Worm (Caenorhabditis elegans) whole organism, L4 larva: Measurements from ENCODE around the gene K08B12.1.
A peak's percentile ranks its signal among the peaks of the same experiment; 100 is the strongest.

ENCODE experiments used
- T20F7.1 ChIP-seq: fragments of 200-800 bp; sonication (Bioruptor generic); optimal IDR thresholded peaks from 2 replicates; lab custom pipeline; 2018; ENCODE audit warnings: mild to moderate bottlenecking, missing genetic modification characterization, missing compliant biosample characterization
- Y105C5A.15 ChIP-seq: fragments of 200-800 bp; sonication (Bioruptor generic); IDR thresholded peaks from 2 replicates; pipeline ENCODE4 v1.3.6; 2022; ENCODE audit warnings: missing genetic modification characterization, missing compliant biosample characterization
- aly-2 ChIP-seq: sonication (generic microtip); optimal IDR thresholded peaks from 2 replicates; lab custom pipeline; 2018; ENCODE audit warnings: missing biosample characterization, missing genetic modification characterization
- ama-1 ChIP-seq: fragments of 150-350 bp; optimal IDR thresholded peaks from 2 replicates; lab custom pipeline; 2014; ENCODE audit warnings: inconsistent platforms, mixed read lengths
- attf-4 ChIP-seq: sonication (generic microtip); optimal IDR thresholded peaks from 3 replicates; lab custom pipeline; 2017; ENCODE audit warnings: missing biosample characterization, missing genetic modification characterization
- ceh-28 ChIP-seq: fragments of 150-350 bp; optimal IDR thresholded peaks from 2 replicates; lab custom pipeline; 2014; ENCODE audit warnings: missing biosample characterization, missing genetic modification reagents, missing genetic modification characterization
- ceh-32 ChIP-seq: sonication (generic microtip); optimal IDR thresholded peaks from 2 replicates; lab custom pipeline; 2016; ENCODE audit warnings: mild to moderate bottlenecking, missing genetic modification characterization, missing compliant biosample characterization; ENCODE audit not compliant: poor library complexity
- ceh-62 ChIP-seq: sonication (generic microtip); optimal IDR thresholded peaks from 2 replicates; lab custom pipeline; 2017; ENCODE audit warnings: missing biosample characterization, missing genetic modification characterization
- ceh-82 ChIP-seq: sonication (generic microtip); optimal IDR thresholded peaks from 2 replicates; lab custom pipeline; 2017; ENCODE audit warnings: missing biosample characterization, missing genetic modification characterization
- ctbp-1 ChIP-seq: fragments of 200-800 bp; sonication (Bioruptor generic); IDR thresholded peaks from 2 replicates; pipeline ENCODE4 v1.3.6; 2022; ENCODE audit warnings: missing genetic modification reagents, missing genetic modification characterization, missing compliant biosample characterization
- daf-16 ChIP-seq, 3 experiments: sonication (generic microtip); optimal IDR thresholded peaks; 2 replicates each; lab custom pipeline; 2016 to 2017; ENCODE audit warnings: missing genetic modification characterization in 3 of 3, missing genetic modification reagents in 3 of 3, mild to moderate bottlenecking in 2 of 3, missing compliant biosample characterization in 2 of 3, missing biosample characterization in 1 of 3, moderate library complexity in 1 of 3
- daf-19 ChIP-seq: fragments of 200-800 bp; sonication (Bioruptor generic); conservative IDR thresholded peaks from 2 replicates; pipeline ENCODE4 v1.3.6; 2022; ENCODE audit warnings: missing genetic modification characterization, missing compliant biosample characterization
- dmd-6 ChIP-seq: fragments of 200-800 bp; sonication (Bioruptor generic); IDR thresholded peaks from 2 replicates; pipeline ENCODE4 v1.3.6; 2022; ENCODE audit warnings: missing genetic modification reagents, missing genetic modification characterization, missing compliant biosample characterization
- dmd-9 ChIP-seq: fragments of 200-800 bp; sonication (Bioruptor generic); IDR thresholded peaks from 2 replicates; pipeline ENCODE4 v1.3.6; 2022; ENCODE audit warnings: missing genetic modification reagents, missing genetic modification characterization, missing compliant biosample characterization
- dpl-1 ChIP-seq: fragments of 150-350 bp; optimal IDR thresholded peaks from 2 replicates; lab custom pipeline; 2014; ENCODE audit warnings: missing biosample characterization, missing genetic modification reagents, missing genetic modification characterization
- dve-1 ChIP-seq: sonication (generic microtip); optimal IDR thresholded peaks from 2 replicates; lab custom pipeline; 2017; ENCODE audit warnings: antibody characterized with exemption, mild to moderate bottlenecking, missing genetic modification characterization, missing compliant biosample characterization; ENCODE audit not compliant: insufficient read depth
- egl-27 ChIP-seq: sonication (generic microtip); optimal IDR thresholded peaks from 3 replicates; lab custom pipeline; 2017; ENCODE audit warnings: missing biosample characterization, missing genetic modification reagents, missing genetic modification characterization
- fkh-10 ChIP-seq: fragments of 150-350 bp; optimal IDR thresholded peaks from 2 replicates; lab custom pipeline; 2014; ENCODE audit warnings: missing biosample characterization, missing genetic modification reagents, missing genetic modification characterization
- fos-1 ChIP-seq: fragments of 150-350 bp; optimal IDR thresholded peaks from 2 replicates; lab custom pipeline; 2014; ENCODE audit warnings: missing biosample characterization, missing genetic modification characterization
- hlh-11 ChIP-seq: fragments of 200-800 bp; sonication (Bioruptor generic); optimal IDR thresholded peaks from 2 replicates; lab custom pipeline; 2018; ENCODE audit warnings: mild to moderate bottlenecking, missing genetic modification characterization, missing compliant biosample characterization
- hlh-30 ChIP-seq: sonication (generic microtip); optimal IDR thresholded peaks from 2 replicates; lab custom pipeline; 2017; ENCODE audit warnings: antibody characterized with exemption, mild to moderate bottlenecking, missing genetic modification characterization, missing compliant biosample characterization; ENCODE audit not compliant: insufficient read depth
- jun-1 ChIP-seq: fragments of 150-350 bp; optimal IDR thresholded peaks from 2 replicates; lab custom pipeline; 2014; ENCODE audit warnings: missing biosample characterization, missing genetic modification reagents, missing genetic modification characterization
- lin-1 ChIP-seq: fragments of 200-800 bp; sonication (Bioruptor generic); IDR thresholded peaks from 2 replicates; pipeline ENCODE4 v1.3.6; 2022; ENCODE audit warnings: missing genetic modification reagents, missing genetic modification characterization, missing compliant biosample characterization
- lin-13 ChIP-seq: fragments of 150-350 bp; optimal IDR thresholded peaks from 2 replicates; lab custom pipeline; 2014; ENCODE audit warnings: missing biosample characterization, missing genetic modification reagents, missing genetic modification characterization
- lin-15B ChIP-seq: fragments of 150-350 bp; sonication (generic microtip); optimal IDR thresholded peaks from 3 replicates; lab custom pipeline; 2014; ENCODE audit warnings: missing biosample characterization, missing genetic modification characterization
- lin-39 ChIP-seq: fragments of 150-350 bp; optimal IDR thresholded peaks from 2 replicates; lab custom pipeline; 2014; ENCODE audit warnings: missing biosample characterization, missing genetic modification reagents, missing genetic modification characterization
- madf-5 ChIP-seq, 2 experiments: fragments of 200-800 bp; sonication (Bioruptor generic); IDR thresholded peaks; 2 replicates each; pipeline ENCODE4 v1.3.6; 2022; ENCODE audit warnings: missing compliant biosample characterization in 2 of 2, missing genetic modification characterization in 2 of 2
- mdl-1 ChIP-seq, 2 experiments: fragments of 150-350 bp in 1 of 2; sonication (generic microtip) in 1 of 2; optimal IDR thresholded peaks; 2 replicates each; lab custom pipeline; 2014 to 2017; ENCODE audit warnings: missing biosample characterization in 2 of 2, missing genetic modification characterization in 2 of 2
- mdt-29 ChIP-seq: fragments of 200-800 bp; sonication (Bioruptor generic); IDR thresholded peaks from 2 replicates; pipeline ENCODE4 v1.3.6; 2022; ENCODE audit warnings: missing genetic modification reagents, missing genetic modification characterization, missing compliant biosample characterization
- mes-2 ChIP-seq: sonication (generic microtip); optimal IDR thresholded peaks from 2 replicates; lab custom pipeline; 2016; ENCODE audit warnings: missing genotype, mild to moderate bottlenecking, missing genetic modification characterization, missing compliant biosample characterization; ENCODE audit not compliant: poor library complexity, severe bottlenecking
- mxl-2 ChIP-seq: fragments of 200-800 bp; sonication (Bioruptor generic); conservative IDR thresholded peaks from 2 replicates; pipeline ENCODE4 v1.3.6; 2022; ENCODE audit warnings: missing genetic modification reagents, missing genetic modification characterization, missing compliant biosample characterization
- nhr-10 ChIP-seq: fragments of 150-350 bp; optimal IDR thresholded peaks from 2 replicates; lab custom pipeline; 2014; ENCODE audit warnings: missing biosample characterization, missing genetic modification characterization
- nhr-25 ChIP-seq: sonication (generic microtip); optimal IDR thresholded peaks from 2 replicates; lab custom pipeline; 2017; ENCODE audit warnings: missing genetic modification characterization, mild to moderate bottlenecking, missing compliant biosample characterization, antibody characterized with exemption, moderate library complexity, borderline replicate concordance; ENCODE audit not compliant: insufficient read depth
- nhr-28 ChIP-seq: fragments of 150-350 bp; optimal IDR thresholded peaks from 2 replicates; lab custom pipeline; 2014; ENCODE audit warnings: missing biosample characterization, missing genetic modification characterization
- nhr-48 ChIP-seq: sonication (generic microtip); optimal IDR thresholded peaks from 2 replicates; lab custom pipeline; 2016; ENCODE audit warnings: mild to moderate bottlenecking, missing genetic modification characterization, missing compliant biosample characterization
- nhr-77 ChIP-seq: fragments of 150-350 bp; optimal IDR thresholded peaks from 2 replicates; lab custom pipeline; 2014; ENCODE audit warnings: missing biosample characterization, missing genetic modification characterization
- php-3 ChIP-seq: fragments of 200-800 bp; sonication (Bioruptor generic); IDR thresholded peaks from 2 replicates; pipeline ENCODE4 v1.3.6; 2022; ENCODE audit warnings: missing genetic modification reagents, missing genetic modification characterization, missing compliant biosample characterization
- pqm-1 ChIP-seq: sonication (generic microtip); optimal IDR thresholded peaks from 2 replicates; lab custom pipeline; 2017; ENCODE audit warnings: missing biosample characterization, missing genetic modification characterization
- spr-3 ChIP-seq: fragments of 200-800 bp; sonication (Bioruptor generic); optimal IDR thresholded peaks from 2 replicates; lab custom pipeline; 2018; ENCODE audit warnings: mild to moderate bottlenecking, missing genetic modification characterization, missing compliant biosample characterization
- tra-1 ChIP-seq: fragments of 200-800 bp; sonication (Bioruptor generic); IDR thresholded peaks from 2 replicates; pipeline ENCODE4 v1.3.6; 2022; ENCODE audit warnings: missing genetic modification reagents, missing genetic modification characterization, missing compliant biosample characterization
- unc-62 ChIP-seq, 3 experiments: fragments of 150-350 bp in 1 of 3; sonication (generic microtip); optimal IDR thresholded peaks in 2 of 3; peaks in 1 of 3; 1 replicate in 1 of 3; 2 replicates in 2 of 3; lab custom pipeline; 2014 to 2017; ENCODE audit warnings: missing biosample characterization in 3 of 3, missing genetic modification characterization in 3 of 3, missing genetic modification reagents in 3 of 3, missing genotype in 1 of 3
- vab-7 ChIP-seq: fragments of 200-800 bp; sonication (Bioruptor generic); IDR thresholded peaks from 2 replicates; pipeline ENCODE4 v1.3.6; 2022; ENCODE audit warnings: missing genetic modification reagents, missing genetic modification characterization, missing compliant biosample characterization
- zag-1 ChIP-seq: fragments of 150-350 bp; optimal IDR thresholded peaks from 2 replicates; lab custom pipeline; 2014; ENCODE audit warnings: missing biosample characterization, missing genetic modification characterization
- zip-2 ChIP-seq: fragments of 150-350 bp; optimal IDR thresholded peaks from 2 replicates; lab custom pipeline; 2014; ENCODE audit warnings: missing biosample characterization, missing genetic modification characterization

The K08B12.1 gene

DNA sequence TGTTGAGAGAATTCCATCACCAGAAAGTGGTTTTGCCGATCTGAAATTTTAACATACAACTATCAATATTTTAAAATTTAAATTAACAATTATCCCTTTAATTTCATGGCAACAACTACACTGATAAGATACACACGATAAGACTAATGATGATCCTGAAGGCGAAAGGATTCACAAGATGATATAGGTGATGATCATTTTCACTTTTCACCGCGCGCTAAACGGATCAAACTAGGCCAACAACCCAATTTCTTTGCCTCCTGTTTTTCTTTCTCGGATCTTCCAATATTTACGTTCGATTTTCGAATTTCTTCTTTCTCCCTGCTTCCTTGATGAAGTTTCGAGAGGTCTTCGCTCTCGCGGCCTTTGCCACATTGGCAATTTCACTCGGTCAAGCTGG is at the start of gene K08B12.1:
Gene K08B12.1 (plus strand): TSS at position 229 of the 400 bp plus-strand sequence.
- TF ChIP-seq spr-3 (no peak), jun-1 (tag; lab: Kevin White, UChicago) (no peak), zip-2 (tag; lab: Kevin White, UChicago) (no peak), mdl-1 (tag; optimal IDR thresholded peaks at IDR 0.05; lab: Kevin White, UChicago) (no peak), ceh-28 (tag; lab: Kevin White, UChicago) (no peak), nhr-28 (tag; lab: Kevin White, UChicago) (peak; percentile 1), nhr-25 (no peak), mes-2 (tag; lab: Kevin White, UChicago) (no peak), dve-1 (tag; lab: Kevin White, UChicago) (no peak)

DNA sequence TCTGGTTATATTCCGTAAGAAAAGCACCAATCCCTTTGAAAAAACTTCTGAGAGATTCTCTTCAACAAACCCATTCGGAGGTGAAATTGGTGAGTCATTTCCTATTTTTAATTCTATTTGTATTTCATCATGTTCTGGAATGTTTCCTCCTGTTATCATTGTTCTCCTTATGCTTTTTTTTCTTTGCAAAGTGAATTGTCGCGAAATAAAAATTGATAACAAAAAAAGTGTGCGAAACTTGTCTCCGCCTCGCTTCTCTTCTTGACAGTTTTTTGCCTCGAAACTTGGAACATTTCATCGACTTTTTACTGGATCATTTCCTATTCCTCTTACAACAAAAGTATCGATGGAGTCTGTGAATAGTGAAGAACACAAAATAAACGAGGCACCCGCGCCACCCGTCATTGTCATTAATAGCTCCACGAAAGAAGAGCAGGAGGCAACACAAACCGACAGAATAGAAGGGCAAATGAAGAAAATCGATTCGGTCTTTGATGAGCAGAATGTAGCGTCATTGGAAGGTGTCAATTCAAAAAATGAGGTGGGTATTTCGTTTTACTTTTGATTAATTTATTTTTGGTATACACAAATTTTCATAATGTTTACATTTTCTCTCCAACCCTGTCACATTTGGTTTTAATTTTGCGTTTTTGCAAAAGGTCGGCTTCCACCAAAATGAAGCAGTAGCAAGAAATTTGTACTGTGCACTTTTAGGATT is 49.1 kb upstream of the K08B12.1 start:
- TF ChIP-seq ceh-32 (no peak), Y105C5A.15 (GFP tag; lab: Robert Waterston, UW) (no peak), lin-15B (tag; lab: Kevin White, UChicago) (no peak), pqm-1 (peak; percentile 46), nhr-28 (tag; lab: Kevin White, UChicago) (peak; percentile 42), dpl-1 (no peak), unc-62 (GFP tag; optimal IDR thresholded peaks at IDR 0.05 in 1 of 2; lab: Kevin White, UChicago) (peak in 1 of 2 experiments; percentile 91), unc-62 (tag; optimal IDR thresholded peaks at IDR 0.05; lab: Kevin White, UChicago) (no peak), fos-1 (tag; lab: Kevin White, UChicago) (no peak), dmd-9 (GFP tag; lab: Robert Waterston, UW) (no peak), mxl-2 (no peak), ctbp-1 (GFP tag; lab: Robert Waterston, UW) (no peak), dmd-6 (GFP tag; lab: Robert Waterston, UW) (peak; percentile 60; the same call in 1 of the 2 replicates), ceh-82 (tag; lab: Kevin White, UChicago) (no peak), hlh-11 (tag; lab: Kevin White, UChicago) (peak; percentile 18), madf-5 (GFP tag; IDR thresholded peaks at IDR 0.05; lab: Robert Waterston, UW) (no peak), egl-27 (tag; lab: Kevin White, UChicago) (no peak), vab-7 (no peak), spr-3 (no peak), daf-19 (no peak)
- TF ChIP-seq, all 104 proteins: peak for 5

ce11 chrV:6211509-6211908 is 47.7 kb upstream of the K08B12.1 start:
- TF ChIP-seq nhr-10 (tag; lab: Kevin White, UChicago) = no peak
- peak; percentile 47 for TF ChIP-seq nhr-48
- no peak for TF ChIP-seq ctbp-1 (GFP tag; lab: Robert Waterston, UW)
- TF ChIP-seq aly-2 (tag; lab: Kevin White, UChicago) = no peak
- 0 out of 2 replicates have a peak, but pooled peaks have one; percentile 25 for TF ChIP-seq lin-1
- TF ChIP-seq php-3 (GFP tag; lab: Robert Waterston, UW) = peak; percentile 52; the same call in 1 of the 2 replicates
- TF ChIP-seq pqm-1 = peak; percentile 92
- no peak for TF ChIP-seq lin-39 (tag; lab: Kevin White, UChicago)
- TF ChIP-seq ceh-62 (tag; lab: Kevin White, UChicago) = no peak
- peak; percentile 74 for TF ChIP-seq dmd-6 (GFP tag; lab: Robert Waterston, UW)
- no peak for TF ChIP-seq ama-1 (lab: Kevin White, UChicago)
- peak in 1 of 2 experiments; percentile 33 for TF ChIP-seq mdl-1 (tag; optimal IDR thresholded peaks at IDR 0.05; lab: Kevin White, UChicago)
- TF ChIP-seq mxl-2 = no peak
- TF ChIP-seq hlh-11 (tag; lab: Kevin White, UChicago) = peak; percentile 71
- no peak for TF ChIP-seq daf-16 (GFP tag; optimal IDR thresholded peaks at IDR 0.05; lab: Kevin White, UChicago)
- TF ChIP-seq daf-16 (tag; optimal IDR thresholded peaks at IDR 0.05; lab: Kevin White, UChicago) = peak; percentile 81
- TF ChIP-seq lin-13 (GFP tag; lab: Kevin White, UChicago) = no peak
- TF ChIP-seq zag-1 (tag; lab: Kevin White, UChicago) = no peak
- no peak for TF ChIP-seq fkh-10 (GFP tag; lab: Kevin White, UChicago)
- no peak for TF ChIP-seq egl-27 (tag; lab: Kevin White, UChicago)
- TF ChIP-seq hlh-30 (tag; lab: Kevin White, UChicago) = peak; percentile 11
- TF ChIP-seq dve-1 (tag; lab: Kevin White, UChicago) = peak; percentile 65
- peak; percentile 30 for TF ChIP-seq T20F7.1 (GFP tag; lab: Kevin White, UChicago)
- TF ChIP-seq unc-62 (GFP tag; optimal IDR thresholded peaks at IDR 0.05 in 1 of 2; lab: Kevin White, UChicago) = peak in 1 of 2 experiments; percentile 40
- no peak for TF ChIP-seq unc-62 (tag; optimal IDR thresholded peaks at IDR 0.05; lab: Kevin White, UChicago)
- TF ChIP-seq spr-3 = no peak
- peak; percentile 39 for TF ChIP-seq nhr-77
- no peak for TF ChIP-seq tra-1
- TF ChIP-seq attf-4 (tag; lab: Kevin White, UChicago) = no peak
- TF ChIP-seq mdt-29 = no peak
